Fruit fly (Drosophila melanogaster): ENCODE results near the gene CG7149.

CG7149 gene

DNA sequence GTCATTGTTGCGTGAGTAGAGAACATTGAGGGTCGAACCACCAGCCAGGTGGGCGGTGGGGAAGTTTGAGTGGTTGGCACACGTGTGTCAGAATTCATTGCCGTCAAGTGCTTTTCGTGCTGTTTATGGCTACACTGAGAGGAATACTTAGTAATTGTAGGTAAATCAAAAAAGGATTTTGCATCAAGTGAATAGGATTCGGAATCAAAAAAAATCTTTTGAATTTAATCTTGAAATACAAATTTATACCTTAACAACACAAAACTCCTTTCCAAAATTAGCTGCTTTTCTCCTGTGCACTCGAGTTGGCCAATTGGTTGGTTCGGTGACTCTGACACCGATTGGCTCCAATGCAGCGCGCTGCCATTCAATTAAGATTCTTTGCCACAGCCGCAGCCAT is 35.8 kb downstream of the CG7149 start:
- TF ChIP-seq Dfd (GFP tag; optimal IDR thresholded peaks at IDR 0.05) (no peak), dsf (GFP tag; optimal IDR thresholded peaks at IDR 0.05; ENCODE audit: borderline replicate concordance) (no peak), Dif (GFP tag; optimal IDR thresholded peaks at IDR 0.05; ENCODE audit: partially characterized antibody) (no peak), sage (GFP tag; optimal IDR thresholded peaks at IDR 0.05) (no peak), Vsx2 (GFP tag; optimal IDR thresholded peaks at IDR 0.05; ENCODE audit: partially characterized antibody) (no peak), Jra (GFP tag; optimal IDR thresholded peaks at IDR 0.05) (no peak), OdsH (GFP tag; optimal IDR thresholded peaks at IDR 0.05) (no peak), dmrt93B (GFP tag; optimal IDR thresholded peaks at IDR 0.05) (no peak), CG32264 (GFP tag; optimal IDR thresholded peaks at IDR 0.05) (no peak), fru (GFP tag; optimal IDR thresholded peaks at IDR 0.05) (no peak), N (GFP tag; optimal IDR thresholded peaks at IDR 0.05) (no peak), psq (GFP tag; optimal IDR thresholded peaks at IDR 0.05) (no peak), Rel (GFP tag; optimal IDR thresholded peaks at IDR 0.05) (no peak), Rel (tag; optimal IDR thresholded peaks at IDR 0.05) (no peak), CG9705 (GFP tag; optimal IDR thresholded peaks at IDR 0.05) (no peak)

DNA sequence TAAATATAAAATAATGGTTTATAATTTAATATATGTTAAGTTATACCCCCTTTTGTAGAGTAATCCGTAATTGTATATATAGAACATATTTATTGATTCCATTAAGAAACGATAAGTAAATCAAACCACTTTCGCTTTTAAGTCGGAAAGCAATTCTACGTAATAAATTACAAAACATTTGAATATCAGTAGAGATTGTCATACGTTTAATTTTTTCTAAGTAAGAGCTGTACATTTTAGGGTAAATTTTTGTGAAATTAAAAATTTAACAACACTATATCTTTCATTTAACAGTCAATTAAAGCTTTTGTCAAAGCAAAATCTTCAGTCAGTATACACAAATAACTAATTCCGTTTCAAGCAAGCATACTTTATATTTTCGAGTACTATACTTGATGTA is 36.5 kb downstream of the CG7149 start, which contains the start of gene CG46025:
Gene CG46025, plus strand, starts transcription at position 301 of the 400 bp plus-strand sequence.
- no peak for TF ChIP-seq CrebA (GFP tag; optimal IDR thresholded peaks at IDR 0.05; ENCODE audit: borderline replicate concordance)
- no peak for TF ChIP-seq ey (GFP tag; optimal IDR thresholded peaks at IDR 0.05)
- no peak for TF ChIP-seq Rel (GFP tag; optimal IDR thresholded peaks at IDR 0.05)
- no peak for TF ChIP-seq Rel (tag; optimal IDR thresholded peaks at IDR 0.05)
- no peak for TF ChIP-seq Mio (GFP tag; optimal IDR thresholded peaks at IDR 0.05)
- TF ChIP-seq Dif (GFP tag; optimal IDR thresholded peaks at IDR 0.05; ENCODE audit: partially characterized antibody): no peak
- TF ChIP-seq OdsH (GFP tag; optimal IDR thresholded peaks at IDR 0.05): no peak
- TF ChIP-seq jim (GFP tag; optimal IDR thresholded peaks at IDR 0.05): no peak
- no peak for TF ChIP-seq foxo (GFP tag; optimal IDR thresholded peaks at IDR 0.05)
- TF ChIP-seq dmrt93B (GFP tag; optimal IDR thresholded peaks at IDR 0.05): no peak
- no peak for TF ChIP-seq dsf (GFP tag; optimal IDR thresholded peaks at IDR 0.05; ENCODE audit: borderline replicate concordance)
- TF ChIP-seq CG32264 (GFP tag; optimal IDR thresholded peaks at IDR 0.05): no peak
- no peak for TF ChIP-seq psq (GFP tag; optimal IDR thresholded peaks at IDR 0.05)
- TF ChIP-seq rgr (GFP tag; optimal IDR thresholded peaks at IDR 0.05): no peak
- TF ChIP-seq brk (GFP tag; optimal IDR thresholded peaks at IDR 0.05): no peak
- TF ChIP-seq Hr78 (GFP tag; optimal IDR thresholded peaks at IDR 0.05): no peak
- TF ChIP-seq Vsx2 (GFP tag; optimal IDR thresholded peaks at IDR 0.05; ENCODE audit: partially characterized antibody): no peak
- TF ChIP-seq Hr83 (GFP tag; optimal IDR thresholded peaks at IDR 0.05; ENCODE audit: poor library complexity, severe bottlenecking): no peak
- no peak for TF ChIP-seq lola (GFP tag; optimal IDR thresholded peaks at IDR 0.05)
- no peak for TF ChIP-seq br (GFP tag; optimal IDR thresholded peaks at IDR 0.05)

DNA sequence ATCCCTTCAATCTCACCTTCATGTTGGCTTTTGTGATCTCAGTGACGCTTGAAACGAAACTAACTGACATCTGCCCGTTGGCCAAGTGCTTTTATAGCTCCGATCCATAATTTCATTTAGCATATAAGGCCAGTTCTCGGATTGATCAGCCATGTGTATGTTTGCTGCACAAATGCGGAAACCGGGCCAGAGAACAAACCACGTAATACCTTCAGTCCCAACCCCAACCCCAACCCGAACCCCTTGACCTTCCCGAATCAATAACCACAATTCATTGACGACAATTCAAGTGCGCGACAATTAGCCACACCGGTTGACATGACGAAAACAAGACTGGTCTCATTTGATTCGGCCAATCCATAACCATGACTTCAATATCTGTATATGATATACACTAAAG is 37.3 kb downstream of the CG7149 start, which contains the start of gene CG7203:
Gene CG7203, minus strand, starts transcription at position 101 of the 400 bp plus-strand sequence.
- TF ChIP-seq dl (GFP tag; optimal IDR thresholded peaks at IDR 0.05; ENCODE audit: insufficient read depth in 1 of 2, partially characterized antibody in 2 of 2): no peak
- no peak for TF ChIP-seq Hnf4 (GFP tag; optimal IDR thresholded peaks at IDR 0.05)
- TF ChIP-seq tai (GFP tag; optimal IDR thresholded peaks at IDR 0.05): no peak
- no peak for TF ChIP-seq Jra (GFP tag; optimal IDR thresholded peaks at IDR 0.05)
- TF ChIP-seq ey (GFP tag; optimal IDR thresholded peaks at IDR 0.05): no peak
- no peak for TF ChIP-seq sv (GFP tag; optimal IDR thresholded peaks at IDR 0.05)
- TF ChIP-seq woc (GFP tag; optimal IDR thresholded peaks at IDR 0.05): no peak
- TF ChIP-seq HLH106 (tag; optimal IDR thresholded peaks at IDR 0.05): no peak
- TF ChIP-seq psq (GFP tag; optimal IDR thresholded peaks at IDR 0.05): no peak
- no peak for TF ChIP-seq CG32264 (GFP tag; optimal IDR thresholded peaks at IDR 0.05)
- TF ChIP-seq Dfd (GFP tag; optimal IDR thresholded peaks at IDR 0.05): no peak
- no peak for TF ChIP-seq brk (GFP tag; optimal IDR thresholded peaks at IDR 0.05)
- no peak for TF ChIP-seq Sp1 (GFP tag; optimal IDR thresholded peaks at IDR 0.05)
- TF ChIP-seq CG9705 (GFP tag; optimal IDR thresholded peaks at IDR 0.05): no peak
- no peak for TF ChIP-seq Hr83 (GFP tag; optimal IDR thresholded peaks at IDR 0.05; ENCODE audit: poor library complexity, severe bottlenecking)
- TF ChIP-seq rgr (GFP tag; optimal IDR thresholded peaks at IDR 0.05): no peak

DNA sequence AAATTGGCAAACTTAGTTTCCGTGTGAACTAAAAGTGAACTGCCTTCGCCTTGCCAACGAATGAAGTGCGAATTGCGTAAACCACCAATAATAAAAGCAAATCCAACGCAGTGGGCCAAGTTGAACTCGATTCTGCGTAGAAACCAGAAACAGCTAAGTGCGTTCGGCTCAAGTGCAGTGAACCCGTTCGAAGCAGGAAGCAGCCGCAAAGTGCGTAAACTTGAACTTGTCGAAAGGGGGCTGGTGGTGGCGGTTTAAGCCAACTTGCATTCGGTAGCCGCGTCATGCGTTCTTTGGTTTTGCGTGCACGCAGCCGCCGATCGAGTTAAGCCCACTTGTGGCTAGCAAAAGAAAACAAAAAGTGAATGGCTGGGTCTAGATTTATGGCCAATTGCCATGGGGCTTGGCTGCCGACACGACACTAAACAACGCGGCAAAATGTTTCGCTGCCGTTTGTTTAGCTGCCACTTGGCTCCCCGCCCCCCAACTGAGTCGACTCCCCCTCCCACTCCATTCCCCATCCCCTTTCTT is 39.7 kb downstream of the CG7149 start:
- TF ChIP-seq Hnf4 (GFP tag; optimal IDR thresholded peaks at IDR 0.05) (no peak), Hr78 (GFP tag; optimal IDR thresholded peaks at IDR 0.05) (no peak), Rel (GFP tag; optimal IDR thresholded peaks at IDR 0.05) (no peak), Rel (tag; optimal IDR thresholded peaks at IDR 0.05) (no peak), dl (GFP tag; optimal IDR thresholded peaks at IDR 0.05; ENCODE audit: insufficient read depth in 1 of 2, partially characterized antibody in 2 of 2) (no peak), h (GFP tag; optimal IDR thresholded peaks at IDR 0.05) (no peak), usp (GFP tag; optimal IDR thresholded peaks at IDR 0.05) (no peak)
